Worm (Caenorhabditis elegans) whole organism, early embryonic: Measurements from ENCODE around the gene pqn-67.

ENCODE experiments used
- B0310.2 ChIP-seq: sonication (generic microtip); optimal IDR thresholded peaks from 2 replicates; lab custom pipeline; 2016; ENCODE audit warnings: mild to moderate bottlenecking, missing genetic modification characterization, missing compliant biosample characterization
- ama-1 ChIP-seq: fragments of 150-350 bp; optimal IDR thresholded peaks from 2 replicates; lab custom pipeline; 2014
- ceh-13 ChIP-seq: fragments of 200-800 bp; sonication (Bioruptor generic); optimal IDR thresholded peaks from 2 replicates; lab custom pipeline; 2018; ENCODE audit warnings: mild to moderate bottlenecking, missing genetic modification characterization, missing compliant biosample characterization
- ceh-36 ChIP-seq: sonication (generic microtip); optimal IDR thresholded peaks from 2 replicates; lab custom pipeline; 2016; ENCODE audit warnings: missing genetic modification characterization, inconsistent platforms, missing compliant biosample characterization
- ets-7 ChIP-seq: sonication (generic microtip); optimal IDR thresholded peaks from 2 replicates; lab custom pipeline; 2016; ENCODE audit warnings: missing genotype, missing genetic modification characterization, missing compliant biosample characterization
- flt-1 ChIP-seq: fragments of 200-800 bp; sonication (Bioruptor generic); IDR thresholded peaks from 2 replicates; pipeline ENCODE4 v1.3.6; 2022; ENCODE audit warnings: missing genetic modification characterization, missing compliant biosample characterization
- hmbx-1 ChIP-seq: sonication (generic microtip); optimal IDR thresholded peaks from 2 replicates; lab custom pipeline; 2016; ENCODE audit warnings: mild to moderate bottlenecking, missing genetic modification characterization, missing compliant biosample characterization
- hnd-1 ChIP-seq: sonication (generic microtip); optimal IDR thresholded peaks from 2 replicates; lab custom pipeline; 2016; ENCODE audit warnings: missing genetic modification characterization, missing compliant biosample characterization
- pes-1 ChIP-seq: fragments of 200-800 bp; sonication (Bioruptor generic); IDR thresholded peaks from 2 replicates; pipeline ENCODE4 v1.3.6; 2022; ENCODE audit warnings: missing genetic modification reagents, missing genetic modification characterization, missing compliant biosample characterization
- scrt-1 ChIP-seq: fragments of 200-800 bp; sonication (Bioruptor generic); IDR thresholded peaks from 2 replicates; pipeline ENCODE4 v1.3.6; 2022; ENCODE audit warnings: missing genetic modification characterization, missing compliant biosample characterization
- sea-1 ChIP-seq: fragments of 200-800 bp; sonication (Bioruptor generic); conservative IDR thresholded peaks from 2 replicates; pipeline ENCODE4 v1.3.6; 2022; ENCODE audit warnings: missing genetic modification characterization, missing compliant biosample characterization
- tbx-11 ChIP-seq: fragments of 200-800 bp; sonication (Bioruptor generic); IDR thresholded peaks from 2 replicates; pipeline ENCODE4 v1.3.6; 2022; ENCODE audit warnings: missing genetic modification characterization, missing compliant biosample characterization
- tbx-37 ChIP-seq: fragments of 200-800 bp; sonication (Bioruptor generic); conservative IDR thresholded peaks from 2 replicates; pipeline ENCODE4 v1.3.6; 2022; ENCODE audit warnings: missing genetic modification reagents, missing genetic modification characterization, missing compliant biosample characterization
- tra-4 ChIP-seq: sonication (generic microtip); optimal IDR thresholded peaks from 2 replicates; lab custom pipeline; 2017; ENCODE audit warnings: missing genetic modification characterization, missing compliant biosample characterization

ce11 chrV:12934976-12935375 lies 10.7 kb downstream of the pqn-67 start, which contains the start of gene T16G1.7:
- TF ChIP-seq tra-4 (tag; lab: Kevin White, UChicago) (no peak), hmbx-1 (tag; lab: Kevin White, UChicago) (no peak), ama-1 (lab: Kevin White, UChicago) (no peak), pes-1 (no peak), hnd-1 (no peak), B0310.2 (tag; lab: Kevin White, UChicago) (no peak), ceh-36 (tag; lab: Kevin White, UChicago) (no peak), tbx-11 (GFP tag; lab: Robert Waterston, UW) (no peak), sea-1 (GFP tag; lab: Robert Waterston, UW) (no peak), tbx-37 (GFP tag; lab: Robert Waterston, UW) (no peak), flt-1 (GFP tag; lab: Robert Waterston, UW) (no peak), scrt-1 (GFP tag; lab: Robert Waterston, UW) (no peak), ets-7 (tag; lab: Kevin White, UChicago) (no peak), ceh-13 (GFP tag; lab: Kevin White, UChicago) (no peak)
